Fruit fly (Drosophila melanogaster) whole organism, embryonic: ENCODE measurements around the gene arx.
A peak's percentile ranks its signal among the peaks of the same experiment; 100 is the strongest.

Experiments
- Aef1 ChIP-seq: fragments of 200-800 bp; sonication (Bioruptor generic); IDR thresholded peaks from 3 replicates; pipeline ENCODE4 v1.3.6; 2022; ENCODE audit warnings: missing biosample characterization, missing genetic modification characterization
- Atf6 ChIP-seq: fragments of 200-800 bp; sonication (Bioruptor generic); IDR thresholded peaks from 2 replicates; pipeline ENCODE4 v1.3.6; 2022; ENCODE audit warnings: missing biosample characterization, missing genetic modification characterization
- Blimp-1 ChIP-seq: fragments of 200-800 bp; sonication (Bioruptor generic); optimal IDR thresholded peaks from 3 replicates; lab custom pipeline; 2018; ENCODE audit warnings: missing biosample characterization, missing genetic modification characterization, mild to moderate bottlenecking, moderate library complexity, missing genetic modification reagents
- Bteb2 ChIP-seq: fragments of 200-800 bp; sonication (Bioruptor generic); optimal IDR thresholded peaks from 2 replicates; lab custom pipeline; 2016; ENCODE audit warnings: missing biosample characterization, missing genetic modification characterization
- CG11085 ChIP-seq: fragments of 200-800 bp; sonication (Bioruptor generic); IDR thresholded peaks from 2 replicates; pipeline ENCODE4 v1.3.6; 2022; ENCODE audit warnings: missing biosample characterization, missing genetic modification characterization
- CG17359 ChIP-seq: fragments of 200-800 bp; sonication (Bioruptor generic); optimal IDR thresholded peaks from 3 replicates; lab custom pipeline; 2018; ENCODE audit warnings: missing biosample characterization, mild to moderate bottlenecking, missing genetic modification characterization, moderate library complexity
- CG2199 ChIP-seq: fragments of 200-800 bp; sonication (Bioruptor generic); IDR thresholded peaks from 3 replicates; pipeline ENCODE4 v1.3.6; 2022; ENCODE audit warnings: missing biosample characterization, missing genetic modification characterization
- CG2875 ChIP-seq: fragments of 200-800 bp; sonication (Bioruptor generic); optimal IDR thresholded peaks from 2 replicates; lab custom pipeline; 2017; ENCODE audit warnings: missing biosample characterization, mild to moderate bottlenecking, missing genetic modification characterization, missing genetic modification reagents
- CG31224 ChIP-seq: fragments of 200-800 bp; sonication (Bioruptor generic); IDR thresholded peaks from 2 replicates; pipeline ENCODE4 v1.3.6; 2022; ENCODE audit warnings: missing biosample characterization, missing genetic modification characterization
- CG34224 ChIP-seq: fragments of 200-800 bp; sonication (Bioruptor generic); IDR thresholded peaks from 3 replicates; pipeline ENCODE4 v1.3.6; 2022; ENCODE audit warnings: missing biosample characterization, missing genetic modification characterization; ENCODE audit not compliant: partially characterized antibody
- CG34376 ChIP-seq: fragments of 200-800 bp; sonication (Bioruptor generic); optimal IDR thresholded peaks from 2 replicates; lab custom pipeline; 2018; ENCODE audit warnings: missing biosample characterization, mild to moderate bottlenecking, missing genetic modification characterization
- CG42726 ChIP-seq: fragments of 200-800 bp; sonication (Bioruptor generic); IDR thresholded peaks from 2 replicates; pipeline ENCODE4 v1.3.6; 2022; ENCODE audit warnings: missing biosample characterization, missing genetic modification characterization; ENCODE audit not compliant: partially characterized antibody
- CG4424 ChIP-seq: fragments of 200-800 bp; sonication (Bioruptor generic); optimal IDR thresholded peaks from 3 replicates; lab custom pipeline; 2016; ENCODE audit warnings: missing biosample characterization, missing genetic modification characterization
- CG4730 ChIP-seq: fragments of 200-800 bp; sonication (Bioruptor generic); IDR thresholded peaks from 2 replicates; pipeline ENCODE4 v1.3.6; 2022; ENCODE audit warnings: missing biosample characterization, missing genetic modification characterization
- CG4820 ChIP-seq: fragments of 200-800 bp; sonication (Bioruptor generic); optimal IDR thresholded peaks from 3 replicates; lab custom pipeline; 2016; ENCODE audit warnings: missing biosample characterization, missing genetic modification characterization
- CG6175 ChIP-seq: fragments of 200-800 bp; sonication (Bioruptor generic); IDR thresholded peaks from 3 replicates; pipeline ENCODE4 v1.3.6; 2022; ENCODE audit warnings: missing biosample characterization, missing genetic modification characterization
- CG6765 ChIP-seq: fragments of 200-800 bp; sonication (Bioruptor generic); optimal IDR thresholded peaks from 3 replicates; lab custom pipeline; 2017; ENCODE audit warnings: missing biosample characterization, mild to moderate bottlenecking, missing genetic modification characterization
- CG8290 ChIP-seq, 3 experiments: fragments of 200-800 bp; sonication (Bioruptor generic); optimal IDR thresholded peaks; 2 replicates each; lab custom pipeline; 2016 to 2019; ENCODE audit warnings: missing biosample characterization in 3 of 3, missing genetic modification characterization in 3 of 3, mild to moderate bottlenecking in 2 of 3, moderate library complexity in 1 of 3
- CTCF ChIP-seq: fragments of 200-800 bp; sonication (Bioruptor generic); optimal IDR thresholded peaks from 2 replicates; lab custom pipeline; 2017; ENCODE audit warnings: missing biosample characterization, mild to moderate bottlenecking, missing genetic modification characterization, moderate library complexity
- D19A ChIP-seq: fragments of 200-800 bp; optimal IDR thresholded peaks from 3 replicates; lab custom pipeline; 2019; ENCODE audit warnings: missing biosample characterization, mild to moderate bottlenecking, missing genetic modification characterization, moderate library complexity
- E2f2 ChIP-seq: fragments of 200-800 bp; sonication (Bioruptor generic); IDR thresholded peaks from 2 replicates; pipeline ENCODE4 v1.3.6; 2022; ENCODE audit warnings: missing biosample characterization, missing genetic modification characterization
- HmgZ ChIP-seq: fragments of 200-800 bp; sonication (Bioruptor generic); optimal IDR thresholded peaks from 2 replicates; lab custom pipeline; 2018; ENCODE audit warnings: missing biosample characterization, mild to moderate bottlenecking, missing genetic modification characterization
- Hr3 ChIP-seq: fragments of 200-800 bp; sonication (Bioruptor generic); optimal IDR thresholded peaks from 3 replicates; lab custom pipeline; 2016; ENCODE audit warnings: missing biosample characterization, missing genetic modification characterization
- Lhr ChIP-seq: fragments of 200-800 bp; sonication (Bioruptor generic); optimal IDR thresholded peaks from 3 replicates; lab custom pipeline; 2017; ENCODE audit warnings: mild to moderate bottlenecking, missing biosample characterization, missing genetic modification reagents, missing genetic modification characterization
- Med ChIP-seq: fragments of 200-800 bp; sonication (Bioruptor generic); peaks from one replicate; lab custom pipeline; 2016; ENCODE audit warnings: missing biosample characterization, missing genetic modification characterization, mild to moderate bottlenecking, inconsistent platforms, moderate library complexity
- Myb ChIP-seq: fragments of 200-800 bp; sonication (Bioruptor generic); optimal IDR thresholded peaks from 2 replicates; lab custom pipeline; 2016; ENCODE audit warnings: missing biosample characterization, missing genetic modification characterization
- NC2β ChIP-seq: fragments of 200-800 bp; sonication (Bioruptor generic); optimal IDR thresholded peaks from 2 replicates; lab custom pipeline; 2016; ENCODE audit warnings: missing biosample characterization, missing genetic modification characterization
- Oaz ChIP-seq: fragments of 200-800 bp; sonication (Bioruptor generic); IDR thresholded peaks from 2 replicates; pipeline ENCODE4 v1.3.6; 2022; ENCODE audit warnings: missing biosample characterization, missing genetic modification characterization
- Pdp1 ChIP-seq, 2 experiments: fragments of 200-800 bp; sonication (Bioruptor generic); optimal IDR thresholded peaks; 3 replicates each; lab custom pipeline; 2016; ENCODE audit warnings: missing biosample characterization in 2 of 2, missing genetic modification characterization in 2 of 2, mild to moderate bottlenecking in 1 of 2, moderate library complexity in 1 of 2
- Ravus ChIP-seq: fragments of 200-800 bp; sonication (Bioruptor generic); IDR thresholded peaks from 2 replicates; pipeline ENCODE4 v1.3.6; 2022; ENCODE audit warnings: missing biosample characterization, missing genetic modification characterization
- chinmo ChIP-seq: fragments of 200-800 bp; sonication (Bioruptor generic); IDR thresholded peaks from 4 replicates; pipeline ENCODE4 v1.3.6; 2022; ENCODE audit warnings: missing biosample characterization, missing genetic modification characterization; ENCODE audit not compliant: partially characterized antibody
- corto ChIP-seq: fragments of 200-800 bp; sonication (Bioruptor generic); optimal IDR thresholded peaks from 2 replicates; lab custom pipeline; 2016; ENCODE audit warnings: missing biosample characterization, mild to moderate bottlenecking, missing genetic modification characterization, moderate library complexity
- dimm ChIP-seq: fragments of 200-800 bp; sonication (Bioruptor generic); IDR thresholded peaks from 2 replicates; pipeline ENCODE4 v1.3.6; 2022; ENCODE audit warnings: missing biosample characterization, missing genetic modification characterization
- disco-r ChIP-seq: fragments of 200-800 bp; sonication (Bioruptor generic); optimal IDR thresholded peaks from 2 replicates; lab custom pipeline; 2016; ENCODE audit warnings: missing biosample characterization, missing genetic modification characterization
- gcm2 ChIP-seq: fragments of 200-800 bp; sonication (Bioruptor generic); optimal IDR thresholded peaks from 2 replicates; lab custom pipeline; 2016; ENCODE audit warnings: missing biosample characterization, missing genetic modification characterization
- gsb-n ChIP-seq: fragments of 200-800 bp; sonication (Bioruptor generic); optimal IDR thresholded peaks from 3 replicates; lab custom pipeline; 2018; ENCODE audit warnings: missing biosample characterization, mild to moderate bottlenecking, missing genetic modification characterization
- nerfin-2 ChIP-seq: fragments of 200-800 bp; sonication (Bioruptor generic); IDR thresholded peaks from 2 replicates; pipeline ENCODE4 v1.3.6; 2022; ENCODE audit warnings: missing biosample characterization, missing genetic modification characterization; ENCODE audit not compliant: partially characterized antibody
- pita ChIP-seq: fragments of 200-800 bp; sonication (Bioruptor generic); optimal IDR thresholded peaks from 2 replicates; lab custom pipeline; 2017; ENCODE audit warnings: missing biosample characterization, mild to moderate bottlenecking, missing genetic modification characterization
- sd ChIP-seq: fragments of 200-800 bp; sonication (Bioruptor generic); optimal IDR thresholded peaks from 3 replicates; lab custom pipeline; 2018; ENCODE audit warnings: missing biosample characterization, mild to moderate bottlenecking, missing genetic modification characterization, moderate library complexity
- sens ChIP-seq: fragments of 200-800 bp; sonication (Bioruptor generic); peaks from one replicate; lab custom pipeline; 2016; ENCODE audit warnings: missing biosample characterization, missing genetic modification characterization
- slou ChIP-seq: fragments of 200-800 bp; sonication (Bioruptor generic); optimal IDR thresholded peaks from 3 replicates; lab custom pipeline; 2016; ENCODE audit warnings: missing biosample characterization, missing genetic modification characterization
- sqz ChIP-seq: fragments of 200-800 bp; sonication (Bioruptor generic); optimal IDR thresholded peaks from 3 replicates; lab custom pipeline; 2018; ENCODE audit warnings: missing biosample characterization, mild to moderate bottlenecking, missing genetic modification characterization
- sug ChIP-seq: fragments of 200-800 bp; optimal IDR thresholded peaks from 2 replicates; lab custom pipeline; 2019; ENCODE audit warnings: missing biosample characterization, mild to moderate bottlenecking, missing genetic modification characterization, moderate library complexity
- unc-4 ChIP-seq: fragments of 200-800 bp; sonication (Bioruptor generic); IDR thresholded peaks from 2 replicates; pipeline ENCODE4 v1.3.6; 2022; ENCODE audit warnings: missing biosample characterization, missing genetic modification characterization; ENCODE audit not compliant: partially characterized antibody

Gene arx

DNA sequence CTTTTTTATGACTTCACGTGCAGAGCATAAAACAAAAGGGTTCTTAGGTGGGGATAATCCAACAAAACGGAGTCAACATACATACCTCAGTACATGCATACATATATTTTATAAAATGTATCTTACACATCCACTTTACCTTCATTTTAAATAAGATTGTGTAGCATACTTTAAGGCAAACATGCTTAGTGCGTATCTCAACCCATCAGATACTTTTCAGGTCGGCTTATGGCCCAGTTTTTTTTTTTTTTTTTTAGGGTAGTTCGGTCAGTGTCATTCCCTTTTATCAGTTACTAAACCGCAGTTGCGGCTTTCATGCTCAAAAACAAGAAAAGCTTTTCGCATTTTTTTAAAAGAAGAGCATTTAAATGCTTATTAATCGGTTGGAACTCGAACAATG, 9.4 kb downstream of the arx start, which contains the start of gene NijB:
TSS of gene NijB (plus strand) at position 398 of the 400 bp plus-strand sequence.
- TF ChIP-seq CTCF (GFP tag; lab: Kevin White, UChicago) (peak; percentile 11), slou (GFP tag; lab: Kevin White, UChicago) (no peak), NC2β (no peak), CG2875 (GFP tag; lab: Kevin White, UChicago) (no peak), CG34376 (GFP tag; lab: Kevin White, UChicago) (peak; percentile 12), disco-r (no peak), Atf6 (GFP tag; lab: Robert Waterston, UW) (no peak), nerfin-2 (GFP tag; lab: Robert Waterston, UW) (no peak), unc-4 (GFP tag; lab: Robert Waterston, UW) (no peak), CG11085 (no peak), Lhr (GFP tag; lab: Kevin White, UChicago) (peak; percentile 23), Bteb2 (GFP tag; lab: Kevin White, UChicago) (no peak), CG42726 (GFP tag; lab: Robert Waterston, UW) (no peak), gcm2 (GFP tag; lab: Kevin White, UChicago) (no peak), CG6765 (GFP tag; lab: Kevin White, UChicago) (no peak), gsb-n (tag; lab: Kevin White, UChicago) (no peak), pita (GFP tag; lab: Kevin White, UChicago) (peak; percentile 61), chinmo (GFP tag; lab: Robert Waterston, UW) (0 out of 4 replicates have a peak, but pooled peaks have one; percentile 30), D19A (tag; lab: Kevin White, UChicago) (peak; percentile 32), CG4730 (no peak), Oaz (GFP tag; lab: Robert Waterston, UW) (no peak), Ravus (no peak), CG4820 (no peak), Hr3 (GFP tag; lab: Kevin White, UChicago) (peak; percentile 80), CG17359 (peak; percentile 63), CG6175 (no peak), Pdp1 (GFP tag; optimal IDR thresholded peaks at IDR 0.05; lab: Kevin White, UChicago) (peak in 1 of 2 experiments; percentile 60), sqz (GFP tag; lab: Kevin White, UChicago) (peak; percentile 85), CG34224 (GFP tag; lab: Robert Waterston, UW) (no peak), Aef1 (GFP tag; lab: Robert Waterston, UW) (no peak), sug (tag; lab: Kevin White, UChicago) (peak; percentile 4), CG8290 (GFP tag; optimal IDR thresholded peaks at IDR 0.05; lab: Kevin White, UChicago) (peak; percentile 3), CG8290 (tag; optimal IDR thresholded peaks at IDR 0.05; lab: Kevin White, UChicago) (peak in 1 of 2 experiments; percentile 8), dimm (GFP tag; lab: Robert Waterston, UW) (no peak), Blimp-1 (GFP tag; lab: Kevin White, UChicago) (no peak), Med (GFP tag; lab: Kevin White, UChicago) (peak; percentile 44), Myb (GFP tag; lab: Kevin White, UChicago) (no peak), sens (GFP tag; lab: Kevin White, UChicago) (peak; percentile 71), corto (GFP tag; lab: Kevin White, UChicago) (no peak), E2f2 (GFP tag; lab: Robert Waterston, UW) (peak; percentile 12; the same call in 1 of the 2 replicates), CG4424 (GFP tag; lab: Kevin White, UChicago) (no peak), HmgZ (tag; lab: Kevin White, UChicago) (peak; percentile 52), sd (tag; lab: Kevin White, UChicago) (peak; percentile 30), CG2199 (GFP tag; lab: Robert Waterston, UW) (0 out of 3 replicates have a peak, but pooled peaks have one; percentile 45), CG31224 (GFP tag; lab: Robert Waterston, UW) (no peak)
- TF ChIP-seq, all 482 proteins: peak for 18
